Fruit fly (Drosophila melanogaster) Kc167 (cell line): Measurements from ENCODE around the gene CG9782.

Experiments
- Myc ChIP-seq: fragments of >200 bp; optimal IDR thresholded peaks from 2 replicates; lab custom pipeline; 2017; ENCODE audit warnings: missing external identifiers
- h ChIP-seq: fragments of >200 bp; optimal IDR thresholded peaks from 3 replicates; lab custom pipeline; 2018; ENCODE audit warnings: missing external identifiers
- ttk ChIP-seq: sonication (Bioruptor generic); optimal IDR thresholded peaks from 2 replicates; lab custom pipeline; 2017; ENCODE audit warnings: missing external identifiers

DNA sequence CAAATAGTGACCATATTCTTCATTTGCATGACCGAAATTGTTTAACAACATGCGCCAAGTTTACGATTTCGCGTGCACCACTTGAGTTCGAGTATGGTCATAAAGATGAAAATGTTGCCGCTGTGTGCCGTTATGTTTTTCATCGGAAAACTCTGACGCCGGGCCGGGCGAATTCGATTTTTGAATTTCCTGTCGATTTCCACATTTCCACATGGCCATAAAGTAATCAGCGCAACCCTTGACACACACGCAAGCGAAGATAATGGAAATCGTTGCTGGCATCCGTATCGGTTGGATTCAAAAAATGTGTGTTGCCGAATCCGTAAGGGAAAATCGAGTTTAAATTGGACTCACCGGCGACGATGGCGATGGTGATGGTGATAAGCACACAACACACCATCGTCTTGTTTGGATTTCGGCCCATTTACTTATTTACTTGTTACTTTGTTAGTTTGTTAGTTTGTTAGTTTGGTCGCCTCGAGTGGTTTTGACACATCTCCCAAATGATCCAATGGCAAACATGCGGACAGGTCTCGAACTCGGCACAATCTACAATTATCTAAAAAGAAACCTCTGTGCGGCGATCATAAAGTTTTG lies 23.2 kb upstream of the CG9782 start:
- TF ChIP-seq h (lab: Kevin White, UChicago): no peak
- TF ChIP-seq ttk: no peak
- no peak for TF ChIP-seq Myc (lab: Kevin White, UChicago)
